Worm (Caenorhabditis elegans) whole organism, early embryonic: Measurements from ENCODE around the gene nova-1.

Experiments
- F13C5.2 ChIP-seq: sonication (generic microtip); optimal IDR thresholded peaks from 2 replicates; lab custom pipeline; 2017; ENCODE audit warnings: mild to moderate bottlenecking, missing genetic modification characterization, inconsistent platforms, missing compliant biosample characterization
- aly-1 ChIP-seq: sonication (generic microtip); optimal IDR thresholded peaks from 2 replicates; lab custom pipeline; 2016; ENCODE audit warnings: missing genetic modification characterization, missing compliant biosample characterization
- ama-1 ChIP-seq: fragments of 150-350 bp; optimal IDR thresholded peaks from 2 replicates; lab custom pipeline; 2014
- ceh-13 ChIP-seq: fragments of 200-800 bp; sonication (Bioruptor generic); optimal IDR thresholded peaks from 2 replicates; lab custom pipeline; 2018; ENCODE audit warnings: mild to moderate bottlenecking, missing genetic modification characterization, missing compliant biosample characterization
- hnd-1 ChIP-seq: sonication (generic microtip); optimal IDR thresholded peaks from 2 replicates; lab custom pipeline; 2016; ENCODE audit warnings: missing genetic modification characterization, missing compliant biosample characterization
- pes-1 ChIP-seq: fragments of 200-800 bp; sonication (Bioruptor generic); IDR thresholded peaks from 2 replicates; pipeline ENCODE4 v1.3.6; 2022; ENCODE audit warnings: missing genetic modification reagents, missing genetic modification characterization, missing compliant biosample characterization
- scrt-1 ChIP-seq: fragments of 200-800 bp; sonication (Bioruptor generic); IDR thresholded peaks from 2 replicates; pipeline ENCODE4 v1.3.6; 2022; ENCODE audit warnings: missing genetic modification characterization, missing compliant biosample characterization
- tbx-11 ChIP-seq: fragments of 200-800 bp; sonication (Bioruptor generic); IDR thresholded peaks from 2 replicates; pipeline ENCODE4 v1.3.6; 2022; ENCODE audit warnings: missing genetic modification characterization, missing compliant biosample characterization

ce11 chrV:18128545-18128944 lies 46.8 kb upstream of the nova-1 start:
- TF ChIP-seq hnd-1 (tag; lab: Kevin White, UChicago) (no peak), tbx-11 (GFP tag; lab: Robert Waterston, UW) (no peak), pes-1 (GFP tag; lab: Robert Waterston, UW) (no peak), ama-1 (lab: Kevin White, UChicago) (no peak), F13C5.2 (no peak), ceh-13 (GFP tag; lab: Kevin White, UChicago) (no peak), scrt-1 (GFP tag; lab: Robert Waterston, UW) (no peak), aly-1 (no peak)
